Worm (Caenorhabditis elegans) whole organism, early embryonic: Measurements from ENCODE around the gene R52.5.
"Not testable (repeated sequence)": the region's sequence is repeated elsewhere in the genome, so short reads cannot be mapped to it uniquely, and the experiment has no call there.

Source experiments
- B0310.2 ChIP-seq: sonication (generic microtip); optimal IDR thresholded peaks from 2 replicates; lab custom pipeline; 2016; ENCODE audit warnings: mild to moderate bottlenecking, missing genetic modification characterization, missing compliant biosample characterization
- ama-1 ChIP-seq: fragments of 150-350 bp; optimal IDR thresholded peaks from 2 replicates; lab custom pipeline; 2014
- ceh-13 ChIP-seq: fragments of 200-800 bp; sonication (Bioruptor generic); optimal IDR thresholded peaks from 2 replicates; lab custom pipeline; 2018; ENCODE audit warnings: mild to moderate bottlenecking, missing genetic modification characterization, missing compliant biosample characterization
- ceh-36 ChIP-seq: sonication (generic microtip); optimal IDR thresholded peaks from 2 replicates; lab custom pipeline; 2016; ENCODE audit warnings: missing genetic modification characterization, inconsistent platforms, missing compliant biosample characterization
- ets-7 ChIP-seq: sonication (generic microtip); optimal IDR thresholded peaks from 2 replicates; lab custom pipeline; 2016; ENCODE audit warnings: missing genotype, missing genetic modification characterization, missing compliant biosample characterization
- flt-1 ChIP-seq: fragments of 200-800 bp; sonication (Bioruptor generic); IDR thresholded peaks from 2 replicates; pipeline ENCODE4 v1.3.6; 2022; ENCODE audit warnings: missing genetic modification characterization, missing compliant biosample characterization
- hmbx-1 ChIP-seq: sonication (generic microtip); optimal IDR thresholded peaks from 2 replicates; lab custom pipeline; 2016; ENCODE audit warnings: mild to moderate bottlenecking, missing genetic modification characterization, missing compliant biosample characterization
- hmg-4 ChIP-seq: fragments of 200-800 bp; sonication (Bioruptor generic); optimal IDR thresholded peaks from 2 replicates; lab custom pipeline; 2018; ENCODE audit warnings: mild to moderate bottlenecking, missing genetic modification characterization, missing compliant biosample characterization
- hnd-1 ChIP-seq: sonication (generic microtip); optimal IDR thresholded peaks from 2 replicates; lab custom pipeline; 2016; ENCODE audit warnings: missing genetic modification characterization, missing compliant biosample characterization
- scrt-1 ChIP-seq: fragments of 200-800 bp; sonication (Bioruptor generic); IDR thresholded peaks from 2 replicates; pipeline ENCODE4 v1.3.6; 2022; ENCODE audit warnings: missing genetic modification characterization, missing compliant biosample characterization
- sea-1 ChIP-seq: fragments of 200-800 bp; sonication (Bioruptor generic); conservative IDR thresholded peaks from 2 replicates; pipeline ENCODE4 v1.3.6; 2022; ENCODE audit warnings: missing genetic modification characterization, missing compliant biosample characterization
- tbx-11 ChIP-seq: fragments of 200-800 bp; sonication (Bioruptor generic); IDR thresholded peaks from 2 replicates; pipeline ENCODE4 v1.3.6; 2022; ENCODE audit warnings: missing genetic modification characterization, missing compliant biosample characterization
- tbx-37 ChIP-seq: fragments of 200-800 bp; sonication (Bioruptor generic); conservative IDR thresholded peaks from 2 replicates; pipeline ENCODE4 v1.3.6; 2022; ENCODE audit warnings: missing genetic modification reagents, missing genetic modification characterization, missing compliant biosample characterization
- tra-4 ChIP-seq: sonication (generic microtip); optimal IDR thresholded peaks from 2 replicates; lab custom pipeline; 2017; ENCODE audit warnings: missing genetic modification characterization, missing compliant biosample characterization

DNA sequence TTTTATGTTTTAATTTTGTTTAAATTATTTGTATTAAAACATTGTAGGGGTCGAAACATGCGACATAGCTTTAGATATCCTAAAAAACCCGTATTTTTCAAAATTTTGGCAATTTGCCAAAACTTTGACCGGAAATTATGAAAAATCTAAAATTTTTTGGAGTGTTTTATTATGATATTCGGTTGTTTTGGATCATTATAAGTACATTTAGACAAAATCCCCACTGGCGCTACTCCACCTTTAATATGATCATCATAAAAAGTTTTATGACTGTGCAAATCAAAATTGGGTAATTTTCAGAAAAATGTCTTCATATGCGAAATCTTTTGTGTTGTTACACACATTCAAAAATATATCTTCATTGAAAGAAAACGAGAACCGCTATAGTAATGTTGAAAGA, 43.9 kb upstream of the R52.5 start, which contains the start of gene math-18:
- not testable (repeated sequence) for TF ChIP-seq B0310.2; ama-1; ceh-13 (GFP tag; lab: Kevin White, UChicago); hmbx-1 (tag; lab: Kevin White, UChicago); ets-7; hnd-1 (tag; lab: Kevin White, UChicago); tbx-37 (GFP tag; lab: Robert Waterston, UW); sea-1; hmg-4 (GFP tag; lab: Kevin White, UChicago); scrt-1 (GFP tag; lab: Robert Waterston, UW); tbx-11 (GFP tag; lab: Robert Waterston, UW); flt-1 (GFP tag; lab: Robert Waterston, UW); ceh-36 (tag; lab: Kevin White, UChicago); tra-4 (tag; lab: Kevin White, UChicago)
